Worm (Caenorhabditis elegans): Measurements from ENCODE around the gene rol-6.

DNA sequence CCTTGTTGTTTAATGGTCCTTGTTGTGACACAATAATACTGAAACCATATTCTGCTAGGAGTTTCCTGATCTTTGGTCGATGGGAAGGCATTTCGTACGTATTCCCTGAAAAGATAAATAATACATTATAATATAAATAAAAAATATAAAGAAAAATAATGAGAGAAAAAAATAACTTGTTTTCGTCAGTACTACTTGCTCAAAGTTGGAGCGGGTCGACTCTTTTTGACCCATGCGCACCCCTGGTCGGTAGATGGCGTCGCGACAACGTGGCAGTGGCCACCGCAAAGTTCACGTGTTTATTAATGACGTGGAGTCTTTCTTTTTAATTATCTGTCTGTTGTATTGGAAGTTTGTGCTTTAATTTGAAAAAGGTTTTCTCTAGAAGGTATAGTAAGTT, 37.1 kb upstream of the rol-6 start, which contains the start of gene C34C6.10:
- TF ChIP-seq him-1 (tag; optimal IDR thresholded peaks at IDR 0.05), result no peak
- no peak for TF ChIP-seq W03F9.2 (tag; optimal IDR thresholded peaks at IDR 0.05)
- TF ChIP-seq dao-5 (tag; optimal IDR thresholded peaks at IDR 0.05), result no peak
